Fruit fly (Drosophila melanogaster) Kc167 (cell line): ENCODE data around the gene CG8478.

ENCODE experiments used
- Myc ChIP-seq: fragments of >200 bp; optimal IDR thresholded peaks from 2 replicates; lab custom pipeline; 2017; ENCODE audit warnings: missing external identifiers
- h ChIP-seq: fragments of >200 bp; optimal IDR thresholded peaks from 3 replicates; lab custom pipeline; 2018; ENCODE audit warnings: missing external identifiers
- insv ChIP-seq: fragments of >200 bp; optimal IDR thresholded peaks from 3 replicates; lab custom pipeline; 2018; ENCODE audit warnings: missing external identifiers
- psq ChIP-seq: fragments of >200 bp; optimal IDR thresholded peaks from 2 replicates; lab custom pipeline; 2017; ENCODE audit warnings: missing external identifiers

- TF ChIP-seq insv (lab: Kevin White, UChicago) (no peak), h (no peak), Myc (lab: Kevin White, UChicago) (no peak), psq (lab: Kevin White, UChicago) (no peak)
These were observed 32.7 kb upstream of the CG8478 start, which contains the start of gene FoxP for dm6 chr3R:9730784-9731183.
